Worm (Caenorhabditis elegans): ENCODE results near the gene dlat-2.

Gene dlat-2

ce11 chrIV:17331100-17331577 is 49.3 kb upstream of the dlat-2 start, which contains the start of gene C49C3.6:
TSS of gene C49C3.6 (plus strand) at chrIV:17331527.
- TF ChIP-seq nhr-237 (tag; optimal IDR thresholded peaks at IDR 0.05): no peak
- no peak for TF ChIP-seq sem-4 (tag; optimal IDR thresholded peaks at IDR 0.05)
- TF ChIP-seq nhr-12 (tag; optimal IDR thresholded peaks at IDR 0.05): no peak
- TF ChIP-seq sma-9 (GFP tag; optimal IDR thresholded peaks at IDR 0.05): no peak
- no peak for TF ChIP-seq sma-9 (tag; optimal IDR thresholded peaks at IDR 0.05)
- TF ChIP-seq unc-62 (GFP tag; optimal IDR thresholded peaks at IDR 0.05): no peak
- TF ChIP-seq crh-2 (tag; optimal IDR thresholded peaks at IDR 0.05): no peak
- TF ChIP-seq sma-3 (GFP tag; optimal IDR thresholded peaks at IDR 0.05): no peak
- TF ChIP-seq dmd-4 (tag; optimal IDR thresholded peaks at IDR 0.05): no peak
- no peak for TF ChIP-seq alr-1 (tag; optimal IDR thresholded peaks at IDR 0.05)
- TF ChIP-seq ztf-1 (GFP tag; conservative IDR thresholded peaks at IDR 0.05): no peak
- TF ChIP-seq lin-39 (tag; optimal IDR thresholded peaks at IDR 0.05): no peak
- TF ChIP-seq nhr-6 (tag; optimal IDR thresholded peaks at IDR 0.05): no peak
- TF ChIP-seq nhr-21 (tag; optimal IDR thresholded peaks at IDR 0.05): no peak
- TF ChIP-seq zag-1 (tag; optimal IDR thresholded peaks at IDR 0.05): no peak
- no peak for TF ChIP-seq ama-1 (optimal IDR thresholded peaks at IDR 0.05)
- TF ChIP-seq C34F6.9 (tag; optimal IDR thresholded peaks at IDR 0.05): peak; percentile 31
- no peak for TF ChIP-seq elt-3 (tag; optimal IDR thresholded peaks at IDR 0.05)
- TF ChIP-seq mab-5 (tag; optimal IDR thresholded peaks at IDR 0.05): no peak
- TF ChIP-seq peb-1 (tag; optimal IDR thresholded peaks at IDR 0.05): no peak
- TF ChIP-seq nhr-23 (tag; optimal IDR thresholded peaks at IDR 0.05): no peak
- no peak for TF ChIP-seq nhr-77 (tag; optimal IDR thresholded peaks at IDR 0.05)
- TF ChIP-seq nhr-25 (tag; optimal IDR thresholded peaks at IDR 0.05): peak; percentile 12
- no peak for TF ChIP-seq unc-39 (tag; optimal IDR thresholded peaks at IDR 0.05)
- TF ChIP-seq nhr-11 (tag; optimal IDR thresholded peaks at IDR 0.05): no peak
- no peak for TF ChIP-seq elt-1 (tag; optimal IDR thresholded peaks at IDR 0.05)
- TF ChIP-seq fos-1 (tag; optimal IDR thresholded peaks at IDR 0.05): no peak
- peak; percentile 29 for TF ChIP-seq unc-55 (GFP tag; optimal IDR thresholded peaks at IDR 0.05)
- TF ChIP-seq R02D3.7 (tag; optimal IDR thresholded peaks at IDR 0.05): no peak
- no peak for TF ChIP-seq egl-27 (tag; optimal IDR thresholded peaks at IDR 0.05)
- no peak for TF ChIP-seq ceh-16 (tag; optimal IDR thresholded peaks at IDR 0.05)
- no peak for TF ChIP-seq ztf-11 (tag; optimal IDR thresholded peaks at IDR 0.05)
- TF ChIP-seq F13H6.1 (tag; optimal IDR thresholded peaks at IDR 0.05): no peak
- no peak for TF ChIP-seq nhr-10 (tag; optimal IDR thresholded peaks at IDR 0.05)
- TF ChIP-seq skn-1 (tag; optimal IDR thresholded peaks at IDR 0.05): no peak
- no peak for TF ChIP-seq Y55F3AM.14 (GFP tag; optimal IDR thresholded peaks at IDR 0.05)
- TF ChIP-seq lsy-2 (tag; optimal IDR thresholded peaks at IDR 0.05): peak in 1 of 2 experiments; percentile 36
- no peak for TF ChIP-seq ceh-82 (tag; optimal IDR thresholded peaks at IDR 0.05)
- no peak for TF ChIP-seq mbf-1 (tag; optimal IDR thresholded peaks at IDR 0.05)
- TF ChIP-seq gmeb-1 (tag; optimal IDR thresholded peaks at IDR 0.05): no peak
- no peak for TF ChIP-seq nhr-129 (tag; optimal IDR thresholded peaks at IDR 0.05)
- no peak for TF ChIP-seq ZK546.5 (tag; optimal IDR thresholded peaks at IDR 0.05)
- no peak for TF ChIP-seq ztf-4 (tag; optimal IDR thresholded peaks at IDR 0.05)
- no peak for TF ChIP-seq blmp-1 (tag; optimal IDR thresholded peaks at IDR 0.05; ENCODE audit: insufficient read depth)
- no peak for TF ChIP-seq lin-11 (tag; optimal IDR thresholded peaks at IDR 0.05)
- peak; percentile 14 for TF ChIP-seq lin-13 (GFP tag; optimal IDR thresholded peaks at IDR 0.05)

DNA sequence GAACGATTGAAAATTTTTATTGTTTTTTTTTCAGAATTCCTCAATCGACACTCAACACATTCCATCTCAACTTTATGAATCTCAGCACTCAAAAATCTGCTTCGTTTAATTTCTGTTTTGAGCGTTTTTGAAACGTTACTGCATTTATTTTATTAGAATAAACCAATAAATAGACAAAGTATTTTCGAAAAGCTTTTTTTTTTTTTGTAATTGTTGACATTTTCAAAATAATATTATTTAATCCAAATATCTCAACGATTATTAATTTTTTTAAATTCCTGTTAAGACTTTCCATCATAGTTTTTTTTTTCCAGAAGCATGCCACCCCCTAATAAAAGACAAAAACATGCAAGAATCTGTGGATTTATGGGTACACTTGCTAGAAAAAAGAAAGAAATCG is 48.2 kb upstream of the dlat-2 start, which contains the start of gene C49C3.7:
C49C3.7 (plus strand) TSS at position 301 of the 400 bp plus-strand sequence.
- TF ChIP-seq sma-3 (GFP tag; optimal IDR thresholded peaks at IDR 0.05) (no peak), crh-2 (tag; optimal IDR thresholded peaks at IDR 0.05) (no peak), nhr-129 (tag; optimal IDR thresholded peaks at IDR 0.05) (no peak), nhr-6 (tag; optimal IDR thresholded peaks at IDR 0.05) (no peak), nhr-10 (tag; optimal IDR thresholded peaks at IDR 0.05) (no peak), lin-39 (tag; optimal IDR thresholded peaks at IDR 0.05) (no peak), ZK546.5 (tag; optimal IDR thresholded peaks at IDR 0.05) (no peak), aly-2 (tag; optimal IDR thresholded peaks at IDR 0.05) (no peak), sma-9 (GFP tag; optimal IDR thresholded peaks at IDR 0.05) (no peak), sma-9 (tag; optimal IDR thresholded peaks at IDR 0.05) (no peak), egl-27 (tag; optimal IDR thresholded peaks at IDR 0.05) (no peak), nhr-23 (tag; optimal IDR thresholded peaks at IDR 0.05) (no peak), ztf-11 (tag; optimal IDR thresholded peaks at IDR 0.05) (no peak), mbf-1 (tag; optimal IDR thresholded peaks at IDR 0.05) (no peak), blmp-1 (tag; optimal IDR thresholded peaks at IDR 0.05; ENCODE audit: insufficient read depth) (no peak)
